Fruit fly (Drosophila melanogaster) whole organism, embryonic: Measurements from ENCODE around the gene Tet.

Experiments
- Ada2b ChIP-seq: fragments of 200-800 bp; sonication (Bioruptor generic); IDR thresholded peaks from 2 replicates; pipeline ENCODE4 v1.3.6; 2022; ENCODE audit warnings: missing biosample characterization, missing genetic modification characterization
- Adf1 ChIP-seq: fragments of 200-800 bp; sonication (Bioruptor generic); IDR thresholded peaks from 2 replicates; pipeline ENCODE4 v1.3.6; 2022; ENCODE audit warnings: missing biosample characterization, missing genetic modification characterization
- Antp ChIP-seq: fragments of 200-800 bp; sonication (Bioruptor generic); optimal IDR thresholded peaks from 3 replicates; lab custom pipeline; 2016; ENCODE audit warnings: missing biosample characterization, missing genetic modification characterization
- Atf3 ChIP-seq: fragments of 200-800 bp; sonication (Bioruptor generic); optimal IDR thresholded peaks from 3 replicates; lab custom pipeline; 2016; ENCODE audit warnings: missing biosample characterization, missing genetic modification characterization
- Atf6 ChIP-seq: fragments of 200-800 bp; sonication (Bioruptor generic); IDR thresholded peaks from 2 replicates; pipeline ENCODE4 v1.3.6; 2022; ENCODE audit warnings: missing biosample characterization, missing genetic modification characterization
- CG11247 ChIP-seq: fragments of 200-800 bp; sonication (Bioruptor generic); IDR thresholded peaks from 2 replicates; pipeline ENCODE4 v1.3.6; 2022; ENCODE audit warnings: missing biosample characterization, missing genetic modification characterization
- CG12236 ChIP-seq: fragments of 200-800 bp; sonication (Bioruptor generic); optimal IDR thresholded peaks from 2 replicates; lab custom pipeline; 2016; ENCODE audit warnings: missing biosample characterization, missing genetic modification characterization
- CG12942 ChIP-seq: fragments of 200-800 bp; sonication (Bioruptor generic); optimal IDR thresholded peaks from 3 replicates; lab custom pipeline; 2016; ENCODE audit warnings: missing biosample characterization, missing genetic modification characterization
- CG13624 ChIP-seq: fragments of 200-800 bp; sonication (Bioruptor generic); optimal IDR thresholded peaks from 2 replicates; lab custom pipeline; 2016; ENCODE audit warnings: missing biosample characterization, missing genetic modification characterization
- CG15269 ChIP-seq: fragments of 200-800 bp; sonication (Bioruptor generic); optimal IDR thresholded peaks from 2 replicates; lab custom pipeline; 2018; ENCODE audit warnings: missing biosample characterization, mild to moderate bottlenecking, missing genetic modification characterization, moderate library complexity
- CG17186 ChIP-seq: fragments of 200-800 bp; sonication (Bioruptor generic); optimal IDR thresholded peaks from 3 replicates; lab custom pipeline; 2017; ENCODE audit warnings: missing biosample characterization, missing genetic modification reagents, missing genetic modification characterization
- CG17328 ChIP-seq: fragments of 200-800 bp; sonication (Bioruptor generic); IDR thresholded peaks from 2 replicates; pipeline ENCODE4 v1.3.6; 2022; ENCODE audit warnings: missing biosample characterization, missing genetic modification characterization
- CG17568 ChIP-seq: fragments of 200-800 bp; sonication (Bioruptor generic); optimal IDR thresholded peaks from 2 replicates; lab custom pipeline; 2018; ENCODE audit warnings: missing biosample characterization, mild to moderate bottlenecking, missing genetic modification characterization, moderate library complexity
- CG18764 ChIP-seq: fragments of 200-800 bp; sonication (Bioruptor generic); optimal IDR thresholded peaks from 3 replicates; lab custom pipeline; 2016; ENCODE audit warnings: missing biosample characterization, missing genetic modification characterization
- CG2678 ChIP-seq: fragments of 200-800 bp; sonication (Bioruptor generic); optimal IDR thresholded peaks from 3 replicates; lab custom pipeline; 2019; ENCODE audit warnings: missing biosample characterization, mild to moderate bottlenecking, missing genetic modification characterization, moderate library complexity
- CG30020 ChIP-seq: fragments of 200-800 bp; optimal IDR thresholded peaks from 2 replicates; lab custom pipeline; 2019; ENCODE audit warnings: missing biosample characterization, mild to moderate bottlenecking, missing genetic modification characterization, moderate library complexity
- CG32767 ChIP-seq: fragments of 200-800 bp; sonication (Bioruptor generic); IDR thresholded peaks from 2 replicates; pipeline ENCODE4 v1.3.6; 2022; ENCODE audit warnings: missing biosample characterization, missing genetic modification characterization
- CG3281 ChIP-seq: fragments of 200-800 bp; sonication (Bioruptor generic); optimal IDR thresholded peaks from 3 replicates; lab custom pipeline; 2017; ENCODE audit warnings: missing biosample characterization, mild to moderate bottlenecking, missing genetic modification characterization
- CG6272 ChIP-seq: fragments of 200-800 bp; sonication (Bioruptor generic); IDR thresholded peaks from 2 replicates; pipeline ENCODE4 v1.3.6; 2022; ENCODE audit warnings: missing biosample characterization, missing genetic modification characterization
- CG6683 ChIP-seq: fragments of 200-800 bp; sonication (Bioruptor generic); optimal IDR thresholded peaks from 2 replicates; lab custom pipeline; 2017; ENCODE audit warnings: missing biosample characterization, mild to moderate bottlenecking, missing genetic modification characterization, missing genetic modification reagents
- CG7556 ChIP-seq: fragments of 200-800 bp; sonication (Bioruptor generic); optimal IDR thresholded peaks from 2 replicates; lab custom pipeline; 2017; ENCODE audit warnings: missing biosample characterization, mild to moderate bottlenecking, missing genetic modification characterization
- CG8290 ChIP-seq, 3 experiments: fragments of 200-800 bp; sonication (Bioruptor generic); optimal IDR thresholded peaks; 2 replicates each; lab custom pipeline; 2016 to 2019; ENCODE audit warnings: missing biosample characterization in 3 of 3, missing genetic modification characterization in 3 of 3, mild to moderate bottlenecking in 2 of 3, moderate library complexity in 1 of 3
- CG9727 ChIP-seq: fragments of 200-800 bp; sonication (Bioruptor generic); optimal IDR thresholded peaks from 3 replicates; lab custom pipeline; 2017; ENCODE audit warnings: missing biosample characterization, mild to moderate bottlenecking, missing genetic modification characterization
- CG9797 ChIP-seq: fragments of 200-800 bp; sonication (Bioruptor generic); optimal IDR thresholded peaks from 3 replicates; lab custom pipeline; 2018; ENCODE audit warnings: missing biosample characterization, mild to moderate bottlenecking, missing genetic modification characterization
- D19A ChIP-seq: fragments of 200-800 bp; optimal IDR thresholded peaks from 3 replicates; lab custom pipeline; 2019; ENCODE audit warnings: missing biosample characterization, mild to moderate bottlenecking, missing genetic modification characterization, moderate library complexity
- Drgx ChIP-seq: fragments of 200-800 bp; sonication (Bioruptor generic); IDR thresholded peaks from 2 replicates; pipeline ENCODE4 v1.3.6; 2022; ENCODE audit warnings: missing biosample characterization, missing genetic modification characterization
- Gsc ChIP-seq: fragments of 200-800 bp; sonication (Bioruptor generic); IDR thresholded peaks from 2 replicates; pipeline ENCODE4 v1.3.6; 2022; ENCODE audit warnings: missing biosample characterization, missing genetic modification characterization
- Hmr ChIP-seq: fragments of 200-800 bp; sonication (Bioruptor generic); optimal IDR thresholded peaks from 3 replicates; lab custom pipeline; 2017; ENCODE audit warnings: mild to moderate bottlenecking, missing biosample characterization, missing genetic modification reagents, missing genetic modification characterization
- Mad ChIP-seq: fragments of 200-800 bp; sonication (Bioruptor generic); optimal IDR thresholded peaks from 2 replicates; lab custom pipeline; 2016; ENCODE audit warnings: missing biosample characterization, missing genetic modification characterization
- Meics ChIP-seq: fragments of 200-800 bp; sonication (Bioruptor generic); optimal IDR thresholded peaks from 2 replicates; lab custom pipeline; 2017; ENCODE audit warnings: missing biosample characterization, mild to moderate bottlenecking, missing genetic modification characterization
- Myb ChIP-seq: fragments of 200-800 bp; sonication (Bioruptor generic); optimal IDR thresholded peaks from 2 replicates; lab custom pipeline; 2016; ENCODE audit warnings: missing biosample characterization, missing genetic modification characterization
- Nf-YC ChIP-seq: fragments of 200-800 bp; optimal IDR thresholded peaks from 3 replicates; lab custom pipeline; 2019; ENCODE audit warnings: missing biosample characterization, mild to moderate bottlenecking, missing genetic modification characterization, moderate library complexity
- Pdp1 ChIP-seq, 2 experiments: fragments of 200-800 bp; sonication (Bioruptor generic); optimal IDR thresholded peaks; 3 replicates each; lab custom pipeline; 2016; ENCODE audit warnings: missing biosample characterization in 2 of 2, missing genetic modification characterization in 2 of 2, mild to moderate bottlenecking in 1 of 2, moderate library complexity in 1 of 2
- Rfx ChIP-seq: fragments of 200-800 bp; sonication (Bioruptor generic); IDR thresholded peaks from 2 replicates; pipeline ENCODE4 v1.3.6; 2022; ENCODE audit warnings: missing biosample characterization, missing genetic modification characterization
- Spps ChIP-seq: fragments of 200-800 bp; sonication (Bioruptor generic); optimal IDR thresholded peaks from 2 replicates; lab custom pipeline; 2018; ENCODE audit warnings: missing biosample characterization, mild to moderate bottlenecking, missing genetic modification characterization
- Sry-β ChIP-seq: fragments of 200-800 bp; sonication (Bioruptor generic); optimal IDR thresholded peaks from 2 replicates; lab custom pipeline; 2018; ENCODE audit warnings: missing biosample characterization, mild to moderate bottlenecking, missing genetic modification characterization, moderate library complexity
- Xbp1 ChIP-seq: fragments of 200-800 bp; sonication (Bioruptor generic); optimal IDR thresholded peaks from 3 replicates; lab custom pipeline; 2016; ENCODE audit warnings: missing biosample characterization, mild to moderate bottlenecking, missing genetic modification characterization
- ci ChIP-seq: fragments of 200-800 bp; sonication (Bioruptor generic); IDR thresholded peaks from 3 replicates; pipeline ENCODE4 v1.3.6; 2022; ENCODE audit warnings: missing biosample characterization, missing genetic modification characterization
- dpn ChIP-seq, 2 experiments: fragments of 200-800 bp; sonication (Bioruptor generic); optimal IDR thresholded peaks; 3 replicates each; lab custom pipeline; 2016; ENCODE audit warnings: missing biosample characterization in 2 of 2, missing genetic modification characterization in 2 of 2
- fru ChIP-seq: fragments of >200 bp; optimal IDR thresholded peaks from 2 replicates; lab custom pipeline; 2017
- ftz-f1 ChIP-seq: fragments of 200-800 bp; sonication (Bioruptor generic); optimal IDR thresholded peaks from 2 replicates; lab custom pipeline; 2016; ENCODE audit warnings: missing biosample characterization, missing genetic modification characterization
- gcm2 ChIP-seq: fragments of 200-800 bp; sonication (Bioruptor generic); optimal IDR thresholded peaks from 2 replicates; lab custom pipeline; 2016; ENCODE audit warnings: missing biosample characterization, missing genetic modification characterization
- gem ChIP-seq: fragments of 200-800 bp; sonication (Bioruptor generic); optimal IDR thresholded peaks from 2 replicates; lab custom pipeline; 2019; ENCODE audit warnings: missing biosample characterization, mild to moderate bottlenecking, missing genetic modification characterization, moderate library complexity
- gfzf ChIP-seq: fragments of 200-800 bp; sonication (Bioruptor generic); optimal IDR thresholded peaks from 2 replicates; lab custom pipeline; 2016; ENCODE audit warnings: missing biosample characterization, mild to moderate bottlenecking, missing genetic modification characterization, moderate library complexity
- gsb ChIP-seq: fragments of 200-800 bp; sonication (Bioruptor generic); IDR thresholded peaks from 2 replicates; pipeline ENCODE4 v1.3.6; 2022; ENCODE audit warnings: missing biosample characterization, missing genetic modification characterization
- hkb ChIP-seq, 2 experiments: fragments of 200-800 bp in 1 of 2; fragments of >200 bp in 1 of 2; sonication (Bioruptor generic) in 1 of 2; IDR thresholded peaks in 1 of 2; optimal IDR thresholded peaks in 1 of 2; 2 replicates each; pipeline versions ENCODE4 v1.3.6 to Lab custom; 2017 to 2022; ENCODE audit warnings: missing biosample characterization in 1 of 2, missing genetic modification characterization in 1 of 2
- kah ChIP-seq: fragments of 200-800 bp; sonication (Bioruptor generic); optimal IDR thresholded peaks from 2 replicates; lab custom pipeline; 2018; ENCODE audit warnings: missing biosample characterization, mild to moderate bottlenecking, missing genetic modification characterization
- luna ChIP-seq: fragments of 200-800 bp; sonication (Bioruptor generic); optimal IDR thresholded peaks from 2 replicates; lab custom pipeline; 2016; ENCODE audit warnings: missing biosample characterization, missing genetic modification characterization
- oc ChIP-seq: fragments of 200-800 bp; sonication (Bioruptor generic); optimal IDR thresholded peaks from 2 replicates; lab custom pipeline; 2018; ENCODE audit warnings: missing biosample characterization, mild to moderate bottlenecking, missing genetic modification characterization, moderate library complexity
- vvl ChIP-seq: fragments of 200-800 bp; sonication (Bioruptor generic); IDR thresholded peaks from 2 replicates; pipeline ENCODE4 v1.3.6; 2022; ENCODE audit warnings: missing biosample characterization, missing genetic modification characterization
- wek ChIP-seq: fragments of 200-800 bp; sonication (Bioruptor generic); optimal IDR thresholded peaks from 3 replicates; lab custom pipeline; 2018; ENCODE audit warnings: missing biosample characterization, mild to moderate bottlenecking, missing genetic modification characterization, moderate library complexity

Gene Tet

dm6 chr3L:2894750-2895149 lies 15.8 kb upstream of the Tet start, which contains the start of gene Shab (continued):
- TF ChIP-seq ci (GFP tag; lab: Robert Waterston, UW) = peak; percentile 57; the same call in 2 of the 3 replicates
- TF ChIP-seq CG17186 (GFP tag; lab: Kevin White, UChicago) = no peak
- TF ChIP-seq CG2678 (tag; lab: Kevin White, UChicago) = peak; percentile 17
- peak; percentile 15 for TF ChIP-seq Nf-YC (tag; lab: Kevin White, UChicago)
- TF ChIP-seq CG15269 (tag; lab: Kevin White, UChicago) = peak; percentile 24
- 0 out of 2 replicates have a peak, but pooled peaks have one; percentile 6 for TF ChIP-seq CG6272
- TF ChIP-seq Spps = no peak
- no peak for TF ChIP-seq CG9797
- peak; percentile 32 for TF ChIP-seq CG13624 (GFP tag; lab: Kevin White, UChicago)
- TF ChIP-seq CG17568 = no peak
- no peak for TF ChIP-seq kah
- TF ChIP-seq CG9727 (GFP tag; lab: Kevin White, UChicago) = peak; percentile 14
- peak in 1 of 2 experiments; percentile 16 for TF ChIP-seq Pdp1 (GFP tag; optimal IDR thresholded peaks at IDR 0.05; lab: Kevin White, UChicago)
- no peak for TF ChIP-seq Sry-β (GFP tag; lab: Kevin White, UChicago)
- no peak for TF ChIP-seq gfzf
- no peak for TF ChIP-seq wek
- peak; percentile 36 for TF ChIP-seq Meics (GFP tag; lab: Kevin White, UChicago)
- TF ChIP-seq gem = peak; percentile 18
- TF ChIP-seq fru = no peak
- no peak for TF ChIP-seq CG32767 (GFP tag; lab: Robert Waterston, UW)
- TF ChIP-seq luna (GFP tag; lab: Kevin White, UChicago) = no peak
- peak; percentile 30 for TF ChIP-seq Hmr (GFP tag; lab: Kevin White, UChicago)
- no peak for TF ChIP-seq CG12942 (GFP tag; lab: Kevin White, UChicago)
- TF ChIP-seq CG7556 (GFP tag; lab: Kevin White, UChicago) = peak; percentile 18
- no peak for TF ChIP-seq CG12236
- TF ChIP-seq Adf1 (GFP tag; lab: Robert Waterston, UW) = peak; percentile 82
- no peak for TF ChIP-seq dpn (GFP tag; optimal IDR thresholded peaks at IDR 0.05; lab: Kevin White, UChicago)
- TF ChIP-seq Antp (GFP tag; lab: Kevin White, UChicago) = peak; percentile 34
- TF ChIP-seq CG6683 (GFP tag; lab: Kevin White, UChicago) = no peak
- no peak for TF ChIP-seq D19A (tag; lab: Kevin White, UChicago)
- no peak for TF ChIP-seq Drgx (GFP tag; lab: Robert Waterston, UW)
- peak; percentile 63 for TF ChIP-seq Ada2b (GFP tag; lab: Robert Waterston, UW)
- TF ChIP-seq ftz-f1 = no peak
- peak; percentile 69 for TF ChIP-seq vvl (GFP tag; lab: Robert Waterston, UW)
- TF ChIP-seq gcm2 (GFP tag; lab: Kevin White, UChicago) = no peak
- no peak for TF ChIP-seq CG18764 (GFP tag; lab: Kevin White, UChicago)
- TF ChIP-seq gsb (GFP tag; lab: Robert Waterston, UW) = no peak
- peak; percentile 38; the same call in 1 of the 2 replicates for TF ChIP-seq CG17328 (GFP tag; lab: Robert Waterston, UW)
- no peak for TF ChIP-seq CG8290 (GFP tag; optimal IDR thresholded peaks at IDR 0.05; lab: Kevin White, UChicago)
- peak in 1 of 2 experiments; percentile 26 for TF ChIP-seq CG8290 (tag; optimal IDR thresholded peaks at IDR 0.05; lab: Kevin White, UChicago)
- peak; percentile 19 for TF ChIP-seq Xbp1 (GFP tag; lab: Kevin White, UChicago)
- TF ChIP-seq Atf6 (GFP tag; lab: Robert Waterston, UW) = peak; percentile 55
- TF ChIP-seq Atf3 (GFP tag; lab: Kevin White, UChicago) = no peak
- TF ChIP-seq CG30020 (tag; lab: Kevin White, UChicago) = no peak
- TF ChIP-seq Rfx (GFP tag; lab: Robert Waterston, UW) = peak; percentile 77
- TF ChIP-seq CG3281 = peak; percentile 34
- no peak for TF ChIP-seq Mad
- no peak for TF ChIP-seq Myb (GFP tag; lab: Kevin White, UChicago)
- no peak for TF ChIP-seq oc (tag; lab: Kevin White, UChicago)
- 0 out of 2 replicates have a peak, but pooled peaks have one; percentile 20 for TF ChIP-seq CG11247
- no peak for TF ChIP-seq Gsc (GFP tag; lab: Robert Waterston, UW)
- no peak for TF ChIP-seq hkb (optimal IDR thresholded peaks at IDR 0.05; lab: Kevin White, UChicago)
- peak; percentile 45 for TF ChIP-seq hkb (GFP tag; IDR thresholded peaks at IDR 0.05; lab: Robert Waterston, UW)
